Worm (Caenorhabditis elegans): ENCODE results near the gene abu-6.

Gene abu-6

ce11 chrV:5169586-5169985 lies 7.9 kb upstream of the abu-6 start, which contains the start of gene srt-64:
Gene srt-64, minus strand, starts transcription at chrV:5169686.
- TF ChIP-seq unc-55 (GFP tag; optimal IDR thresholded peaks at IDR 0.05) (no peak), fos-1 (tag; optimal IDR thresholded peaks at IDR 0.05) (no peak), nhr-237 (tag; optimal IDR thresholded peaks at IDR 0.05) (no peak), snpc-4 (tag; optimal IDR thresholded peaks at IDR 0.05) (no peak), C34F6.9 (tag; optimal IDR thresholded peaks at IDR 0.05) (no peak)

DNA sequence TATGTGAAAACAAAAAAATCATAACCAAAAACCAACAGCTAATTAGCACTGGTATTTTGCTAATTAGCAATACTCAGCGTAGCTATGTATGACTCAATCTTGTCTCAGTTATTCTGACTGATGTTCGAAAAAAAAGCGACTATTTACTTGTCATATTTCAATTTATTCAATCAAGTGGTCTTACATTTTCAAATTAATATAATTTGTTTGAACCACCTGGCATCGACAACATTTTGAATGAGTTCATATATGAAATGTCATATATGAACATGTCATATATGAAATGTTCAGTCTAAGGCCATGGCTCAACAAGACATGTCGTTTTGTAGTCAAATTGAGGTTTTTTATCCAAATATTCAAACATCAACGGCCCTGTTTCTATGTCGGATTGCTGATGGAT lies 3.7 kb upstream of the abu-6 start, which contains the start of gene srw-140:
Gene srw-140 (plus strand): TSS at position 301 of the 400 bp plus-strand sequence.
- TF ChIP-seq R02D3.7 (tag; optimal IDR thresholded peaks at IDR 0.05) (no peak), sma-3 (GFP tag; optimal IDR thresholded peaks at IDR 0.05) (no peak), nhr-237 (tag; optimal IDR thresholded peaks at IDR 0.05) (no peak), aly-2 (tag; optimal IDR thresholded peaks at IDR 0.05) (no peak), elt-1 (tag; optimal IDR thresholded peaks at IDR 0.05) (no peak), lin-39 (tag; optimal IDR thresholded peaks at IDR 0.05) (no peak), mab-5 (tag; optimal IDR thresholded peaks at IDR 0.05) (no peak), lsy-2 (tag; optimal IDR thresholded peaks at IDR 0.05) (no peak)

ce11 chrV:5164682-5165081 lies 3.0 kb upstream of the abu-6 start, which contains the start of gene abu-7:
Gene abu-7, minus strand, starts transcription at chrV:5164782.
- TF ChIP-seq zag-1 (tag; optimal IDR thresholded peaks at IDR 0.05) (no peak), unc-55 (GFP tag; optimal IDR thresholded peaks at IDR 0.05) (no peak), ztf-4 (tag; optimal IDR thresholded peaks at IDR 0.05) (no peak), mab-5 (tag; optimal IDR thresholded peaks at IDR 0.05) (no peak), nhr-11 (tag; optimal IDR thresholded peaks at IDR 0.05) (no peak), R02D3.7 (tag; optimal IDR thresholded peaks at IDR 0.05) (no peak)

DNA sequence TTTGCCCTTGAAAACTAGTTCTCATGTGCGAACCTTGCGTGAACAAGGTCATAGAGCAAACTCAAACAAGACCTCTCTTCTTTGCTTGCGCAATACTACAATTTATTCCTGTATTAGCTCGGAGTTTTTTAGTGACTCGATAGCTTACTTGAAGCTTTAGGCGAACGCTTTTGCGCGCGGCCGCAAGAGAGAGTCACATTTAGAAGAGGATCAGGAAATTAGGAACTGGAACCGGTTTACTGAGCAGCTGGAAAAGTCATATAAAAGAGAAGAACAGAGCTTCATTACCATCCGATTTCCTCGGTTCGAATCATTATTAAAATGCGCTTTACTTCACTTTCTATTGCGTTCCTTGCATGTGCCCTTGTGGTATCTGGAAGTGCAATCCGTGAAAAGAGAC lies 3.4 kb downstream of the abu-6 start, which contains the start of gene abu-15:
Gene abu-15 (plus strand): TSS at position 301 of the 400 bp plus-strand sequence.
- TF ChIP-seq mbf-1 (tag; optimal IDR thresholded peaks at IDR 0.05): no peak
- no peak for TF ChIP-seq ceh-16 (tag; optimal IDR thresholded peaks at IDR 0.05)
- no peak for TF ChIP-seq nhr-129 (tag; optimal IDR thresholded peaks at IDR 0.05)
- TF ChIP-seq unc-55 (GFP tag; optimal IDR thresholded peaks at IDR 0.05): no peak
- no peak for TF ChIP-seq mab-5 (tag; optimal IDR thresholded peaks at IDR 0.05)
- TF ChIP-seq nhr-6 (tag; optimal IDR thresholded peaks at IDR 0.05): no peak
- no peak for TF ChIP-seq elt-3 (tag; optimal IDR thresholded peaks at IDR 0.05)
- TF ChIP-seq Y55F3AM.14 (GFP tag; optimal IDR thresholded peaks at IDR 0.05): no peak
- TF ChIP-seq R02D3.7 (tag; optimal IDR thresholded peaks at IDR 0.05): no peak
- no peak for TF ChIP-seq ama-1 (optimal IDR thresholded peaks at IDR 0.05)
- no peak for TF ChIP-seq nhr-11 (tag; optimal IDR thresholded peaks at IDR 0.05)
- TF ChIP-seq peb-1 (tag; optimal IDR thresholded peaks at IDR 0.05): no peak

- TF ChIP-seq ama-1 (optimal IDR thresholded peaks at IDR 0.05) (no peak), dmd-4 (tag; optimal IDR thresholded peaks at IDR 0.05) (no peak), nhr-25 (tag; optimal IDR thresholded peaks at IDR 0.05) (no peak), elt-3 (tag; optimal IDR thresholded peaks at IDR 0.05) (no peak), blmp-1 (tag; optimal IDR thresholded peaks at IDR 0.05; ENCODE audit: insufficient read depth) (no peak), mbf-1 (tag; optimal IDR thresholded peaks at IDR 0.05) (no peak), ceh-16 (tag; optimal IDR thresholded peaks at IDR 0.05) (no peak), sma-3 (GFP tag; optimal IDR thresholded peaks at IDR 0.05) (no peak), Y55F3AM.14 (GFP tag; optimal IDR thresholded peaks at IDR 0.05) (no peak), unc-39 (tag; optimal IDR thresholded peaks at IDR 0.05) (no peak), fos-1 (tag; optimal IDR thresholded peaks at IDR 0.05) (no peak), ZK546.5 (tag; optimal IDR thresholded peaks at IDR 0.05) (no peak), ztf-4 (tag; optimal IDR thresholded peaks at IDR 0.05) (no peak)
Observed at ce11 chrV:5157660-5158059, 4.0 kb downstream of the abu-6 start, which contains the start of gene srx-39. Gene srx-39, minus strand, starts transcription at chrV:5157760.

DNA sequence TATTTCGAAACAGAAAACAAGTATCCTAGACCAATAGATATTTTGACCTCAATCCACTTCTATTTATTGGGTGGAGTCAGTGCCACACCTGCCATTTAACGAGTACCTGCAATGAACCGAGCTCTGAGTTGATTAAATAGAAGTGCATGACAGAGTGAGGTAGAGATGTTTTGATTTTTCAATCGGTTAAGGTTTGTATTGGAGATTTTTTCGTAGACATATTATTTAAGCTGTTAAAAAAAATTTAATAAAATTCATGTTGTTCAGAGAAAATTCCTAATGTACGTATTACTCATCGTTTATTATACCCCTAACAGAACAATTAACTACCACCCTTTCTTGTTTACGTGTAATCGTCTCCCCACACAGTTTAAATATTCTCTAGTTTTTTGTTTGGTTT lies 6.2 kb downstream of the abu-6 start, which contains the start of gene srx-38:
Gene srx-38 (minus strand): TSS at position 101 of the 400 bp plus-strand sequence.
- TF ChIP-seq Y55F3AM.14 (GFP tag; optimal IDR thresholded peaks at IDR 0.05) (no peak), nhr-77 (tag; optimal IDR thresholded peaks at IDR 0.05) (no peak), zag-1 (tag; optimal IDR thresholded peaks at IDR 0.05) (no peak), ama-1 (optimal IDR thresholded peaks at IDR 0.05) (no peak)

DNA sequence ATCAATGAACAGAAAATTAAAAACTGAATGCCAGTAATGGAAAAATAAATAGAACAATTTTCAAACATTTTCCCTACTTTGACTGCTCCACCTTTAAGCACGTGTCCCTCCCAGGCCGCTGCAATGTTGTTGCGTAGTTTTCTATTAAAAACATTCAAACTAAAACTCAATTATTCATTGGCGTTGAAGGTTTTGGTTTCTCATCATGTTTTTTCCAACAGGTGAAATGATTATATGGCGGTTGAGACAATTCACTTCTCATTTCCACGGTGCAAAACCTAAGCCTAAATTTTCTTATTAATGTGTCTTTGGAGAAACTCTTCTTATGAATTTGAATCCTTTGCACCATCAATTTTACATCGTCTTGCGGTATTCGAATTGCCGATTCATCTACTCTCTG lies 10.8 kb downstream of the abu-6 start, which contains the start of gene srh-130:
Gene srh-130 (plus strand): TSS at position 301 of the 400 bp plus-strand sequence.
- TF ChIP-seq crh-2 (tag; optimal IDR thresholded peaks at IDR 0.05): no peak
- no peak for TF ChIP-seq nhr-129 (tag; optimal IDR thresholded peaks at IDR 0.05)
- TF ChIP-seq ztf-4 (tag; optimal IDR thresholded peaks at IDR 0.05): no peak
- no peak for TF ChIP-seq lin-13 (GFP tag; optimal IDR thresholded peaks at IDR 0.05)
- no peak for TF ChIP-seq ZK546.5 (tag; optimal IDR thresholded peaks at IDR 0.05)
- no peak for TF ChIP-seq ceh-16 (tag; optimal IDR thresholded peaks at IDR 0.05)
- TF ChIP-seq mbf-1 (tag; optimal IDR thresholded peaks at IDR 0.05): no peak
- TF ChIP-seq ama-1 (optimal IDR thresholded peaks at IDR 0.05): no peak
- no peak for TF ChIP-seq unc-55 (GFP tag; optimal IDR thresholded peaks at IDR 0.05)
- TF ChIP-seq ztf-11 (tag; optimal IDR thresholded peaks at IDR 0.05): no peak
- no peak for TF ChIP-seq R02D3.7 (tag; optimal IDR thresholded peaks at IDR 0.05)
- TF ChIP-seq nhr-10 (tag; optimal IDR thresholded peaks at IDR 0.05): no peak
- TF ChIP-seq lsy-2 (tag; optimal IDR thresholded peaks at IDR 0.05): no peak

Measured in whole organism, L2 larva.